3 worm cellular contexts compared by ENCODE assay signal in genomic region chrIV:1949870-1950269, ce11.
TF ChIP-seq lines count a peak whose summit lies in the region.

No protein-coding gene starts in this region.

TF ChIP-seq in whole organism, early embryonic, 17 proteins besides CTCF, POLR2A, EP300 and RAD21:
- peak; percentile 91 for TF ChIP-seq ceh-36 (tag; optimal IDR thresholded peaks at IDR 0.05; lab: Kevin White, UChicago)

TF ChIP-seq in whole organism, late embryonic, 69 proteins besides CTCF, POLR2A, EP300 and RAD21:
- TF ChIP-seq dve-1 (tag; optimal IDR thresholded peaks at IDR 0.05; lab: Kevin White, UChicago) = peak; percentile 9

TF ChIP-seq in whole organism, young adult, 124 proteins besides CTCF, POLR2A, EP300 and RAD21:
- TF ChIP-seq ztf-6 (GFP tag; IDR thresholded peaks at IDR 0.05; lab: Robert Waterston, UW) = 0 out of 2 replicates have a peak, but pooled peaks have one; percentile 6
